Fruit fly (Drosophila melanogaster): ENCODE data around the gene CG32756.

The CG32756 gene

DNA sequence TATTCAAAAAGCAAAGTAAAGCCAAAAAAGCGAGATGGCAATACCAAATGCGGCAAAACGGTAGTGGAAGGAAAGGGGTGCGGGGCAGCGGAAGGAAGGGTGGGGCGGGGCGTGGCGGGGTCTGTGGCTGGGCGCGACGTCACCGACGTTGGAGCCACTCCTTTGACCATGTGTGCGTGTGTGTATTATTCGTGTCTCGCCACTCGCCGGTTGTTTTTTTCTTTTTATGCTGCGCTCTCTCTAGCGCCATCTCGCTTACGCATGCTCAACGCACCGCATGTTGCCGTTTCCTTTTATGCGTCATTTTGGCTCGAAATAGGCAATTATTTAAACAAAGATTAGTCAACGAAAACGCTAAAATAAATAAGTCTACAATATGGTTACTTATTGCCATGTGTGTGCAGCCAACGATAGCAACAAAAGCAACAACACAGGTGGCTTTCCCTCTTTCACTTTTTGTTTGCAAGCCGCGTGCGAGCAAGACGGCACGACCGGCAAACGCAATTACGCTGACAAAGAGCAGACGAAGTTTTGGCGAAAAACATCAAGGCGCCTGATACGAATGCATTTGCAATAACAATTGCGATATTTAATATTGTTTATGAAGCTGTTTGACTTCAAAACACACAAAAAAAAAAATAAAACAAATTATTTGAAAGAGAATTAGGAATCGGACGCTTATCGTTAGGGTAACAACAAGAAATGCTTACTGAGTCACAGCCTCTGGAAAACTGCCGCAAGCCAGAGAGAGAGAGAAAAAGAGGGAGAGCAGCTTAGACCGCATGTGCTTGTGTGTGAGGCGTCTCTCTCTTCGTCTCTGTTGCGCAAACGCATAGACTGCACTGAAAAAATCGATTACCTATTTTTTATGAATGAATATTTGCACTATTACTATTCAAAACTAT, 46.0 kb upstream of the CG32756 start:
- TF ChIP-seq CG12942 (GFP tag; optimal IDR thresholded peaks at IDR 0.05), result no peak
- no peak for TF ChIP-seq onecut (GFP tag; IDR thresholded peaks at IDR 0.05)
- TF ChIP-seq pita (GFP tag; optimal IDR thresholded peaks at IDR 0.05), result no peak
- TF ChIP-seq Taf1 (GFP tag; IDR thresholded peaks at IDR 0.05), result no peak
- TF ChIP-seq CG12299 (tag; optimal IDR thresholded peaks at IDR 0.05), result peak; percentile 15
- no peak for TF ChIP-seq CG7786 (GFP tag; optimal IDR thresholded peaks at IDR 0.05)
- TF ChIP-seq knrl (GFP tag; IDR thresholded peaks at IDR 0.05; ENCODE audit: partially characterized antibody), result no peak
- no peak for TF ChIP-seq sc (optimal IDR thresholded peaks at IDR 0.05)
- TF ChIP-seq sc (GFP tag; optimal IDR thresholded peaks at IDR 0.05), result no peak
- no peak for TF ChIP-seq dpn (GFP tag; optimal IDR thresholded peaks at IDR 0.05)
- TF ChIP-seq sd (tag; optimal IDR thresholded peaks at IDR 0.05), result no peak
- no peak for TF ChIP-seq bowl (GFP tag; IDR thresholded peaks at IDR 0.05)
- no peak for TF ChIP-seq ftz-f1 (GFP tag; optimal IDR thresholded peaks at IDR 0.05)
- TF ChIP-seq CG18476 (GFP tag; optimal IDR thresholded peaks at IDR 0.05), result no peak
- peak; percentile 21 for TF ChIP-seq Hand (GFP tag; optimal IDR thresholded peaks at IDR 0.05)
- TF ChIP-seq tin (GFP tag; optimal IDR thresholded peaks at IDR 0.05), result no peak
- TF ChIP-seq CG4854 (GFP tag; optimal IDR thresholded peaks at IDR 0.05), result no peak
- no peak for TF ChIP-seq CG7372 (GFP tag; IDR thresholded peaks at IDR 0.05)
- TF ChIP-seq ab (GFP tag; optimal IDR thresholded peaks at IDR 0.05), result no peak
- peak; percentile 23 for TF ChIP-seq CrebB (tag; optimal IDR thresholded peaks at IDR 0.05)
- TF ChIP-seq exex (tag; optimal IDR thresholded peaks at IDR 0.05), result peak; percentile 6
- TF ChIP-seq repo (GFP tag; optimal IDR thresholded peaks at IDR 0.05), result no peak
- peak; percentile 9 for TF ChIP-seq CG17568 (GFP tag; optimal IDR thresholded peaks at IDR 0.05)
- TF ChIP-seq dimm (GFP tag; IDR thresholded peaks at IDR 0.05), result no peak
- no peak for TF ChIP-seq HLH4C (GFP tag; IDR thresholded peaks at IDR 0.05; ENCODE audit: partially characterized antibody)
- TF ChIP-seq CG6813 (GFP tag; optimal IDR thresholded peaks at IDR 0.05), result peak; percentile 55
- TF ChIP-seq CG13296 (GFP tag; optimal IDR thresholded peaks at IDR 0.05), result peak; percentile 26
- no peak for TF ChIP-seq H15 (GFP tag; IDR thresholded peaks at IDR 0.05)
- TF ChIP-seq Mad (GFP tag; optimal IDR thresholded peaks at IDR 0.05), result no peak
- TF ChIP-seq CG31224 (GFP tag; IDR thresholded peaks at IDR 0.05), result no peak
- TF ChIP-seq ind (GFP tag; optimal IDR thresholded peaks at IDR 0.05), result no peak
- no peak for TF ChIP-seq CG6689 (GFP tag; IDR thresholded peaks at IDR 0.05)
- no peak for TF ChIP-seq jing (GFP tag; optimal IDR thresholded peaks at IDR 0.05)
- TF ChIP-seq ATbp (GFP tag; optimal IDR thresholded peaks at IDR 0.05), result peak; percentile 32
- peak; percentile 14 for TF ChIP-seq HmgZ (tag; optimal IDR thresholded peaks at IDR 0.05)
- no peak for TF ChIP-seq ems (GFP tag; optimal IDR thresholded peaks at IDR 0.05)
- TF ChIP-seq nerfin-1 (tag; optimal IDR thresholded peaks at IDR 0.05), result no peak
- no peak for TF ChIP-seq CG2712 (tag; optimal IDR thresholded peaks at IDR 0.05)
- TF ChIP-seq CG10543 (GFP tag; optimal IDR thresholded peaks at IDR 0.05), result peak; percentile 77
- TF ChIP-seq CG17912 (GFP tag; optimal IDR thresholded peaks at IDR 0.05), result no peak
- TF ChIP-seq Fer1 (GFP tag; optimal IDR thresholded peaks at IDR 0.05), result no peak
- TF ChIP-seq ci (GFP tag; IDR thresholded peaks at IDR 0.05), result 0 out of 3 replicates have a peak, but pooled peaks have one; percentile 40
- no peak for TF ChIP-seq Jarid2 (GFP tag; optimal IDR thresholded peaks at IDR 0.05)
- no peak; the same call in 1 of the 3 replicates for TF ChIP-seq Dbx (GFP tag; IDR thresholded peaks at IDR 0.05)
- TF ChIP-seq CG11504 (tag; optimal IDR thresholded peaks at IDR 0.05), result no peak
- no peak for TF ChIP-seq CG8765 (GFP tag; IDR thresholded peaks at IDR 0.05)
- no peak for TF ChIP-seq CG3995 (GFP tag; optimal IDR thresholded peaks at IDR 0.05)
- TF ChIP-seq CG13424 (tag; optimal IDR thresholded peaks at IDR 0.05), result peak; percentile 6
- no peak for TF ChIP-seq CG9727 (GFP tag; optimal IDR thresholded peaks at IDR 0.05)
- no peak for TF ChIP-seq NK7.1 (GFP tag; optimal IDR thresholded peaks at IDR 0.05)
